Worm (Caenorhabditis elegans) whole organism, L1 larva: ENCODE data around the gene fip-4.

Experiments
- fkh-8 ChIP-seq: sonication (generic microtip); optimal IDR thresholded peaks from 2 replicates; lab custom pipeline; 2016; ENCODE audit warnings: mild to moderate bottlenecking, missing genetic modification characterization, missing compliant biosample characterization
- lsy-2 ChIP-seq, 2 experiments: fragments of 150-350 bp; optimal IDR thresholded peaks; 2 replicates each; lab custom pipeline; 2014; ENCODE audit warnings: missing biosample characterization in 2 of 2, missing genetic modification characterization in 2 of 2
- nhr-237 ChIP-seq: fragments of 150-350 bp; optimal IDR thresholded peaks from 2 replicates; lab custom pipeline; 2014; ENCODE audit warnings: missing biosample characterization, missing genetic modification characterization
- nhr-77 ChIP-seq: fragments of 150-350 bp; optimal IDR thresholded peaks from 2 replicates; lab custom pipeline; 2014; ENCODE audit warnings: missing biosample characterization, missing genetic modification characterization
- skn-1 ChIP-seq: fragments of 150-350 bp; optimal IDR thresholded peaks from 2 replicates; lab custom pipeline; 2014; ENCODE audit warnings: missing biosample characterization, missing genetic modification characterization
- tlp-1 ChIP-seq: fragments of 150-350 bp; optimal IDR thresholded peaks from 2 replicates; lab custom pipeline; 2014; ENCODE audit warnings: missing biosample characterization, missing genetic modification characterization
- ztf-4 ChIP-seq: fragments of 150-350 bp; optimal IDR thresholded peaks from 2 replicates; lab custom pipeline; 2014; ENCODE audit warnings: missing biosample characterization, missing genetic modification characterization

ce11 chrV:8648251-8648650 lies 37.2 kb upstream of the fip-4 start:
- no peak for TF ChIP-seq ztf-4 (tag; lab: Kevin White, UChicago)
- no peak for TF ChIP-seq skn-1 (tag; lab: Kevin White, UChicago)
- TF ChIP-seq fkh-8 (tag; lab: Kevin White, UChicago), result no peak
- TF ChIP-seq nhr-77 (tag; lab: Kevin White, UChicago), result no peak
- peak in 1 of 2 experiments; percentile 16 for TF ChIP-seq lsy-2 (tag; optimal IDR thresholded peaks at IDR 0.05; lab: Kevin White, UChicago)
- TF ChIP-seq nhr-237 (tag; lab: Kevin White, UChicago), result no peak
- TF ChIP-seq tlp-1 (tag; lab: Kevin White, UChicago), result no peak
